Worm (Caenorhabditis elegans) whole organism, L3 larva: ENCODE results near the gene F21H7.5.

Experiments used
- R02D3.7 ChIP-seq: fragments of 150-350 bp; optimal IDR thresholded peaks from 2 replicates; lab custom pipeline; 2014; ENCODE audit warnings: missing biosample characterization, missing genetic modification characterization
- ZK546.5 ChIP-seq: sonication (generic microtip); optimal IDR thresholded peaks from 2 replicates; lab custom pipeline; 2017; ENCODE audit warnings: missing biosample characterization, missing genetic modification characterization
- ama-1 ChIP-seq: fragments of 150-350 bp; optimal IDR thresholded peaks from 2 replicates; lab custom pipeline; 2018
- ceh-82 ChIP-seq: fragments of 150-350 bp; optimal IDR thresholded peaks from 2 replicates; lab custom pipeline; 2014; ENCODE audit warnings: missing biosample characterization, missing genetic modification characterization
- ceh-9 ChIP-seq: sonication (generic microtip); optimal IDR thresholded peaks from 2 replicates; lab custom pipeline; 2018; ENCODE audit warnings: missing biosample characterization, missing genetic modification characterization
- daf-12 ChIP-seq: fragments of 150-350 bp; optimal IDR thresholded peaks from 2 replicates; lab custom pipeline; 2014; ENCODE audit warnings: missing biosample characterization, missing genetic modification reagents, missing genetic modification characterization
- egl-27 ChIP-seq: sonication (generic microtip); optimal IDR thresholded peaks from 4 replicates; lab custom pipeline; 2017; ENCODE audit warnings: missing biosample characterization, missing genetic modification reagents, missing genetic modification characterization
- egl-5 ChIP-seq: fragments of 150-350 bp; optimal IDR thresholded peaks from 2 replicates; lab custom pipeline; 2017; ENCODE audit warnings: missing biosample characterization, missing genetic modification reagents, missing genetic modification characterization, inconsistent platforms
- elt-3 ChIP-seq, 3 experiments: fragments of 150-350 bp in 1 of 3; sonication (generic microtip) in 2 of 3; optimal IDR thresholded peaks; 2 replicates in 2 of 3; 4 replicates in 1 of 3; lab custom pipeline; 2014 to 2017; ENCODE audit warnings: missing biosample characterization in 3 of 3, missing genetic modification characterization in 3 of 3
- fkh-10 ChIP-seq: sonication (generic microtip); optimal IDR thresholded peaks from 2 replicates; lab custom pipeline; 2017; ENCODE audit warnings: missing biosample characterization, missing genetic modification reagents, missing genetic modification characterization
- fkh-2 ChIP-seq: fragments of 150-350 bp; optimal IDR thresholded peaks from 2 replicates; lab custom pipeline; 2014; ENCODE audit warnings: missing biosample characterization, missing genetic modification reagents, missing genetic modification characterization
- fos-1 ChIP-seq: fragments of 150-350 bp; optimal IDR thresholded peaks from 2 replicates; lab custom pipeline; 2014; ENCODE audit warnings: missing biosample characterization, missing genetic modification characterization
- hmg-11 ChIP-seq: sonication (generic microtip); optimal IDR thresholded peaks from 2 replicates; lab custom pipeline; 2016; ENCODE audit warnings: missing genetic modification characterization, missing compliant biosample characterization
- lin-39 ChIP-seq: fragments of 150-350 bp; optimal IDR thresholded peaks from 2 replicates; lab custom pipeline; 2018; ENCODE audit warnings: missing biosample characterization, missing genetic modification reagents, missing genetic modification characterization
- mdl-1 ChIP-seq: fragments of 150-350 bp; optimal IDR thresholded peaks from 2 replicates; lab custom pipeline; 2014; ENCODE audit warnings: missing biosample characterization, missing genetic modification characterization
- nfya-1 ChIP-seq: sonication (generic microtip); optimal IDR thresholded peaks from 2 replicates; lab custom pipeline; 2017; ENCODE audit warnings: missing genetic modification characterization, mild to moderate bottlenecking, missing compliant biosample characterization, antibody characterized with exemption, moderate library complexity; ENCODE audit not compliant: insufficient read depth
- nhr-11 ChIP-seq: fragments of 150-350 bp; optimal IDR thresholded peaks from 2 replicates; lab custom pipeline; 2014; ENCODE audit warnings: missing biosample characterization, missing genetic modification characterization
- nhr-12 ChIP-seq: fragments of 150-350 bp; optimal IDR thresholded peaks from 2 replicates; lab custom pipeline; 2014; ENCODE audit warnings: missing biosample characterization, missing genetic modification characterization
- nhr-23 ChIP-seq: fragments of 150-350 bp; optimal IDR thresholded peaks from 2 replicates; lab custom pipeline; 2014; ENCODE audit warnings: missing biosample characterization, missing genetic modification reagents, missing genetic modification characterization
- nhr-237 ChIP-seq: fragments of 150-350 bp; optimal IDR thresholded peaks from 2 replicates; lab custom pipeline; 2014; ENCODE audit warnings: missing biosample characterization, missing genetic modification characterization
- nhr-25 ChIP-seq: sonication (generic microtip); optimal IDR thresholded peaks from 2 replicates; lab custom pipeline; 2017; ENCODE audit warnings: missing biosample characterization, missing genetic modification characterization
- nhr-28 ChIP-seq: fragments of 150-350 bp; optimal IDR thresholded peaks from 2 replicates; lab custom pipeline; 2014; ENCODE audit warnings: missing biosample characterization, missing genetic modification characterization
- nhr-43 ChIP-seq: sonication (generic microtip); optimal IDR thresholded peaks from 2 replicates; lab custom pipeline; 2016; ENCODE audit warnings: mild to moderate bottlenecking, missing genetic modification characterization, missing compliant biosample characterization; ENCODE audit not compliant: poor library complexity, severe bottlenecking
- nhr-67 ChIP-seq: fragments of 150-350 bp; optimal IDR thresholded peaks from 2 replicates; lab custom pipeline; 2014; ENCODE audit warnings: missing biosample characterization, missing genetic modification characterization
- pha-4 ChIP-seq: fragments of 150-350 bp; optimal IDR thresholded peaks from 2 replicates; lab custom pipeline; 2014; ENCODE audit warnings: missing biosample characterization, missing genetic modification reagents, missing genetic modification characterization
- pqm-1 ChIP-seq: fragments of 150-350 bp; optimal IDR thresholded peaks from 2 replicates; lab custom pipeline; 2017; ENCODE audit warnings: missing biosample characterization, missing genetic modification characterization, inconsistent platforms
- sea-2 ChIP-seq: fragments of 150-350 bp; sonication (generic microtip); optimal IDR thresholded peaks from 4 replicates; lab custom pipeline; 2014; ENCODE audit warnings: missing biosample characterization, missing genetic modification reagents, missing genetic modification characterization
- tbx-2 ChIP-seq: sonication (generic microtip); optimal IDR thresholded peaks from 2 replicates; lab custom pipeline; 2016; ENCODE audit warnings: mild to moderate bottlenecking, missing genetic modification characterization, missing compliant biosample characterization
- unc-39 ChIP-seq: sonication (generic microtip); optimal IDR thresholded peaks from 4 replicates; lab custom pipeline; 2017; ENCODE audit warnings: missing biosample characterization, missing genetic modification characterization
- zag-1 ChIP-seq: fragments of 150-350 bp; optimal IDR thresholded peaks from 2 replicates; lab custom pipeline; 2014; ENCODE audit warnings: missing biosample characterization, missing genetic modification characterization
- ztf-11 ChIP-seq: fragments of 150-350 bp; optimal IDR thresholded peaks from 2 replicates; lab custom pipeline; 2014; ENCODE audit warnings: missing biosample characterization, missing genetic modification characterization
- ztf-4 ChIP-seq: fragments of 150-350 bp; optimal IDR thresholded peaks from 2 replicates; lab custom pipeline; 2014; ENCODE audit warnings: missing biosample characterization, missing genetic modification characterization

Gene F21H7.5

ce11 chrV:16210257-16211002 is 26.9 kb upstream of the F21H7.5 start, which contains the start of gene F11A5.16:
TSS of gene F11A5.16 (plus strand) at chrV:16210952.
- TF ChIP-seq ZK546.5 (tag; lab: Kevin White, UChicago), result no peak
- no peak for TF ChIP-seq nhr-43 (tag; lab: Kevin White, UChicago)
- TF ChIP-seq mdl-1, result no peak
- TF ChIP-seq nhr-25 (tag; lab: Kevin White, UChicago), result no peak
- no peak for TF ChIP-seq sea-2 (GFP tag; lab: Kevin White, UChicago)
- TF ChIP-seq nhr-67, result no peak
- TF ChIP-seq unc-39 (tag; lab: Kevin White, UChicago), result no peak
- no peak for TF ChIP-seq lin-39 (tag; lab: Kevin White, UChicago)
- no peak for TF ChIP-seq nhr-11 (tag; lab: Kevin White, UChicago)
- TF ChIP-seq fkh-2 (tag; lab: Kevin White, UChicago), result no peak
- TF ChIP-seq ztf-4 (tag; lab: Kevin White, UChicago), result no peak
- TF ChIP-seq nfya-1 (tag; lab: Kevin White, UChicago), result no peak
- no peak for TF ChIP-seq ceh-9 (tag; lab: Kevin White, UChicago)
- no peak for TF ChIP-seq tbx-2 (tag; lab: Kevin White, UChicago)
- no peak for TF ChIP-seq pqm-1 (tag; lab: Kevin White, UChicago)
- TF ChIP-seq nhr-237 (tag; lab: Kevin White, UChicago), result no peak
- no peak for TF ChIP-seq nhr-28 (tag; lab: Kevin White, UChicago)
- no peak for TF ChIP-seq egl-27 (tag; lab: Kevin White, UChicago)
- no peak for TF ChIP-seq elt-3 (tag; optimal IDR thresholded peaks at IDR 0.05; lab: Kevin White, UChicago)

ce11 chrV:16211713-16212112 is 25.6 kb upstream of the F21H7.5 start:
- TF ChIP-seq nhr-237 (tag; lab: Kevin White, UChicago) (no peak), fkh-10 (no peak), nhr-12 (tag; lab: Kevin White, UChicago) (no peak), ztf-11 (tag; lab: Kevin White, UChicago) (no peak), nhr-23 (tag; lab: Kevin White, UChicago) (no peak), nhr-43 (tag; lab: Kevin White, UChicago) (peak; percentile 26)

ce11 chrV:16213323-16213722 is 24.0 kb upstream of the F21H7.5 start:
- peak; percentile 39 for TF ChIP-seq nhr-23 (tag; lab: Kevin White, UChicago)
- peak; percentile 93 for TF ChIP-seq nhr-43 (tag; lab: Kevin White, UChicago)
- no peak for TF ChIP-seq egl-5
- TF ChIP-seq elt-3 (tag; optimal IDR thresholded peaks at IDR 0.05; lab: Kevin White, UChicago), result peak in 2 of 3 experiments; percentile 26 to 43
- no peak for TF ChIP-seq fos-1 (tag; lab: Kevin White, UChicago)
- peak; percentile 14 for TF ChIP-seq nhr-25 (tag; lab: Kevin White, UChicago)
- no peak for TF ChIP-seq pha-4

- TF ChIP-seq ztf-11 (tag; lab: Kevin White, UChicago) (no peak), ZK546.5 (tag; lab: Kevin White, UChicago) (no peak), ztf-4 (tag; lab: Kevin White, UChicago) (no peak), ceh-9 (tag; lab: Kevin White, UChicago) (no peak), daf-12 (no peak), nhr-67 (no peak), zag-1 (no peak), unc-39 (tag; lab: Kevin White, UChicago) (no peak), lin-39 (tag; lab: Kevin White, UChicago) (no peak), tbx-2 (tag; lab: Kevin White, UChicago) (no peak), nhr-11 (tag; lab: Kevin White, UChicago) (no peak), ceh-82 (tag; lab: Kevin White, UChicago) (no peak), nhr-12 (tag; lab: Kevin White, UChicago) (no peak), ama-1 (lab: Kevin White, UChicago) (no peak), R02D3.7 (no peak)
These were observed 22.8 kb upstream of the F21H7.5 start, which contains the start of gene F11A5.9 for ce11 chrV:16214505-16214904. TSS of gene F11A5.9 (plus strand) at chrV:16214890.

ce11 chrV:16218522-16218921 is 18.8 kb upstream of the F21H7.5 start, which contains the start of gene F11A5.15:
TSS of gene F11A5.15 (minus strand) at chrV:16218622.
- TF ChIP-seq mdl-1, result no peak
- TF ChIP-seq elt-3 (tag; optimal IDR thresholded peaks at IDR 0.05; lab: Kevin White, UChicago), result no peak
- no peak for TF ChIP-seq ceh-82 (tag; lab: Kevin White, UChicago)
- TF ChIP-seq daf-12, result no peak
- TF ChIP-seq lin-39 (tag; lab: Kevin White, UChicago), result no peak
- TF ChIP-seq egl-27 (tag; lab: Kevin White, UChicago), result no peak
- no peak for TF ChIP-seq ama-1 (lab: Kevin White, UChicago)
- TF ChIP-seq hmg-11 (tag; lab: Kevin White, UChicago), result no peak
